Worm (Caenorhabditis elegans) whole organism, L4/young adult: ENCODE measurements around the gene T24D5.4.

Experiments
- W03F9.2 ChIP-seq: fragments of 150-350 bp; optimal IDR thresholded peaks from 2 replicates; lab custom pipeline; 2014; ENCODE audit warnings: missing biosample characterization, missing genetic modification characterization
- dao-5 ChIP-seq: sonication (generic microtip); optimal IDR thresholded peaks from 2 replicates; lab custom pipeline; 2016; ENCODE audit warnings: missing genotype, missing genetic modification characterization, moderate library complexity, missing compliant biosample characterization
- him-1 ChIP-seq: sonication (generic microtip); optimal IDR thresholded peaks from 2 replicates; lab custom pipeline; 2016; ENCODE audit warnings: missing genotype, missing genetic modification reagents, missing genetic modification characterization, missing compliant biosample characterization

DNA sequence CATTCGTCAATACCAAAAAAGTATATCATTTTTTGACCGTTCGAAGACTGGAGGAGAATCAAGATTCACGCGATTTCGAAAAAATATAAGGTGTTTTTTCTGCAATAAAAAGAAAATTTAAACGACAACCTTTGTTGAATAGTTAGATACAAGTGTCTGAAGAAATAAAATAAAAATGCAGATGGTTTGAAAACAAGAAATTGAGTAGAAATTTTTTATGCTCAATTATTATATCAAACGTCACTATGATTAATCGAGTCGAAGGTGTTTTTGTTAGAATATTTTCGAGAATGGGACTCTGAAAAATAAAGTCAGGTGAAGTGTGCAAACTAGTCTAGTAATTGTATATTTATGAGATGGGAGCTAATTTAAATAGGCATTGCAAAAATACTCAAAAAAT, 43.5 kb downstream of the T24D5.4 start, which contains the start of gene R09A8.5:
- no peak for TF ChIP-seq dao-5 (tag; lab: Kevin White, UChicago)
- TF ChIP-seq him-1 (tag; lab: Kevin White, UChicago): no peak
- TF ChIP-seq W03F9.2 (tag; lab: Kevin White, UChicago): no peak
